Worm (Caenorhabditis elegans) whole organism, young adult: ENCODE measurements around the gene R07B1.13.

Source experiments
- B0035.1 ChIP-seq: sonication (generic microtip); optimal IDR thresholded peaks from 2 replicates; lab custom pipeline; 2016; ENCODE audit warnings: missing genetic modification characterization, mild to moderate bottlenecking, missing compliant biosample characterization, missing genotype, missing genetic modification reagents
- somi-1 ChIP-seq: fragments of 200-800 bp; sonication (Bioruptor generic); optimal IDR thresholded peaks from 2 replicates; lab custom pipeline; 2018; ENCODE audit warnings: mild to moderate bottlenecking, missing genetic modification characterization, missing compliant biosample characterization

DNA sequence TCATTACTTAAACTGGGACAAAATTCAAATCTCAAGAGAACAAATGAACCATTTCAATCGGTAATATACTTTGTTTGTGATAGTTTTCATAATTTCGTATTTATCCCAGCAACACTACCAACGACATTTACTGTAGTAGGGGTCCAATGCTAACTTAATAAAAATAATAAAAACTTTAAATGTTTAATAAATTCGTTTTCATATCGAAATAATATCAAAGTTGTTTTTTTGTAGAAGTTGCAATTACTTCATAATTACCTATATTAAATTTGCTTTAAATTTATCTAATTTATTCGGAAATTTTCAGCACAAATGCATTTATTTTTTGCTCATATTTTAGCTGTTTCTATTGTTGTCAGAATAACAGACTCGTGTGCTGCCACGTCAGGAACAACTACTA is 3.3 kb upstream of the R07B1.13 start, which contains the start of gene R07B1.6:
- TF ChIP-seq somi-1 (GFP tag; lab: Kevin White, UChicago): no peak
- TF ChIP-seq B0035.1 (tag; lab: Kevin White, UChicago): no peak
